Worm (Caenorhabditis elegans) whole organism, midembryonic: ENCODE measurements around the gene mog-2.

Source experiments
- T22C8.4 ChIP-seq: fragments of 200-800 bp; sonication (Bioruptor generic); IDR thresholded peaks from 2 replicates; pipeline ENCODE4 v1.3.6; 2022; ENCODE audit warnings: missing genetic modification characterization, missing compliant biosample characterization
- cog-1 ChIP-seq: sonication (generic microtip); optimal IDR thresholded peaks from 2 replicates; lab custom pipeline; 2016; ENCODE audit warnings: missing genetic modification characterization, missing compliant biosample characterization
- flt-1 ChIP-seq: fragments of 200-800 bp; sonication (Bioruptor generic); IDR thresholded peaks from 2 replicates; pipeline ENCODE4 v1.3.6; 2022; ENCODE audit warnings: missing genetic modification characterization, missing compliant biosample characterization
- klf-2 ChIP-seq: fragments of 200-800 bp; sonication (Bioruptor generic); conservative IDR thresholded peaks from 2 replicates; pipeline ENCODE4 v1.3.6; 2022; ENCODE audit warnings: missing genetic modification reagents, missing genetic modification characterization, missing compliant biosample characterization
- med-1 ChIP-seq: sonication (generic microtip); optimal IDR thresholded peaks from 2 replicates; lab custom pipeline; 2017; ENCODE audit warnings: missing genetic modification characterization, mild to moderate bottlenecking, missing compliant biosample characterization, antibody characterized with exemption, missing genetic modification reagents; ENCODE audit not compliant: insufficient read depth
- ref-1 ChIP-seq: fragments of 200-800 bp; sonication (Bioruptor generic); conservative IDR thresholded peaks from 2 replicates; pipeline ENCODE4 v1.3.6; 2022; ENCODE audit warnings: missing genetic modification reagents, missing genetic modification characterization, missing compliant biosample characterization
- tab-1 ChIP-seq: fragments of 200-800 bp; sonication (Bioruptor generic); IDR thresholded peaks from 2 replicates; pipeline ENCODE4 v1.3.6; 2022; ENCODE audit warnings: missing genetic modification characterization, missing compliant biosample characterization
- ztf-23 ChIP-seq: fragments of 200-800 bp; sonication (Bioruptor generic); IDR thresholded peaks from 2 replicates; pipeline ENCODE4 v1.3.6; 2022; ENCODE audit warnings: missing genetic modification reagents, missing genetic modification characterization, missing compliant biosample characterization
- ztf-29 ChIP-seq: fragments of 200-800 bp; sonication (Bioruptor generic); IDR thresholded peaks from 2 replicates; pipeline ENCODE4 v1.3.6; 2022; ENCODE audit warnings: missing genetic modification reagents, missing genetic modification characterization, missing compliant biosample characterization

The mog-2 gene

ce11 chrII:4324061-4324460 lies at the start of gene mog-2:
Gene mog-2, plus strand, starts transcription at chrII:4324361.
- no peak for TF ChIP-seq ref-1 (GFP tag; lab: Robert Waterston, UW)
- TF ChIP-seq klf-2 (GFP tag; lab: Robert Waterston, UW): no peak
- no peak for TF ChIP-seq T22C8.4 (GFP tag; lab: Robert Waterston, UW)
- TF ChIP-seq med-1: no peak
- no peak for TF ChIP-seq flt-1 (GFP tag; lab: Robert Waterston, UW)
- TF ChIP-seq tab-1 (GFP tag; lab: Robert Waterston, UW): no peak

- TF ChIP-seq ztf-29 (GFP tag; lab: Robert Waterston, UW) (no peak), tab-1 (GFP tag; lab: Robert Waterston, UW) (no peak), flt-1 (GFP tag; lab: Robert Waterston, UW) (no peak), med-1 (no peak), ztf-23 (GFP tag; lab: Robert Waterston, UW) (no peak), T22C8.4 (GFP tag; lab: Robert Waterston, UW) (no peak), cog-1 (tag; lab: Kevin White, UChicago) (no peak), ref-1 (GFP tag; lab: Robert Waterston, UW) (no peak), klf-2 (GFP tag; lab: Robert Waterston, UW) (no peak)
Measured at ce11 chrII:4275637-4276252, 48.4 kb upstream of the mog-2 start, which contains the start of gene npr-42. Gene npr-42, plus strand, starts transcription at chrII:4276202.

DNA sequence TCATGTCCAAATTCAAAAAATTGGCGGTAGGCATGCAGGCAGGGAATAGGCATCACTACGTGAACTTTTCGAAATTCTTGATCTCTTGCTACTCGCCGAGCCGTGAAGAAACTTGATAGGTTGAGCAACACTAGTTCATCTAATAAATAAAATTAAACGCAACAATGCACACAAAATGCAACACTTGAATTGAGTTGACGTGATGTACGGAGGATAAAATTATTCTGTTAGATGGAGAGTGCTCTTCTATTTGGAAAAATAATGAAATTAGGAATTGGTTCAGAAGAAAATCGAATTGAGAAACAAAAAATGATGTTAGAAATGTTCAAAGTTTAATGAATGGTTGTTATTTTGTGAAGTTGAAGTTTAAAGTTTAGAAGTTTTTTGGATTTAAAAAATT lies 47.2 kb upstream of the mog-2 start:
- no peak for TF ChIP-seq tab-1 (GFP tag; lab: Robert Waterston, UW)
- no peak for TF ChIP-seq cog-1 (tag; lab: Kevin White, UChicago)
- TF ChIP-seq ref-1 (GFP tag; lab: Robert Waterston, UW): no peak
- no peak for TF ChIP-seq med-1
- no peak for TF ChIP-seq ztf-23 (GFP tag; lab: Robert Waterston, UW)
- no peak for TF ChIP-seq T22C8.4 (GFP tag; lab: Robert Waterston, UW)
- TF ChIP-seq flt-1 (GFP tag; lab: Robert Waterston, UW): no peak
- TF ChIP-seq ztf-29 (GFP tag; lab: Robert Waterston, UW): no peak

DNA sequence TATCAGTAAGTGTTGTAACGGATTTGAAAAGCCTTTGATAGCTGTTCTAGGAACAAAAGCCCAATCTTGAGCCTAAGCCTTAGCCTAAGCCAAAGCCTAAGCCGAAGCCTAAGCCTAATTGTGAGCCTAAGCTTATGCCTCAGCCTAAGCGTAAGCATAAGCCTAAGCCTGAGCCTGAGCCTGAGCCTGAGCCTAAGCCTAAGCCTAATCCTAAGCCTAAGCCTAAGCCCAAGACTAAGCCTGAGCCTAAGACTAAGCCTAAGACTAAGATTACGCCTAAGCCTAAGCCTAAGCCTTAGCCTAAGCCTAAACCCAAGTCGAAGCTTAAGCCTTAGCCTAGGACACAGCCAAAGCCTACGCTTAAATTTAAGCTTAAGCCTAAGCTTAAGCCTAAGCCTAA lies 46.5 kb upstream of the mog-2 start:
- TF ChIP-seq ztf-29 (GFP tag; lab: Robert Waterston, UW) (0 out of 2 replicates have a peak, but pooled peaks have one; percentile 32), ztf-23 (GFP tag; lab: Robert Waterston, UW) (no peak), T22C8.4 (GFP tag; lab: Robert Waterston, UW) (no peak)

DNA sequence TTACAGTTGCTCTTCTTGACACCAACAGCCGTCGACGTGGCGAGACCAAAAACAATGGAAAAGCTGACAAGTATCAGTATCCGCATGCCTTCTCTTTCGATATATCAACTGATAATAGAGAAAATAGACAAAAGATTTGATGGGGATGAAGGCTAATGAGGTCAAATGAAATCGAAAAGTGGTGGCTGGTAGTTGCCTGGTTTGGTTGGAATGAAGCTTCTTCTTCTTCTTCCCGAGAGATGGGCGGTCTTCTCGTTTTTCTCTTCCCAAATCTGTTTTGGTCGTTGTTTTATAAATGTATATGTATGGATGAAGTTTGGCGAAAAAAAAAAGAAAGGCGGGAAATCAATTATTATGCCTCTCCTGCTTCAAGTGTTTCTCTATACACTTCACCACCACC lies 42.4 kb upstream of the mog-2 start, which contains the start of gene C01F1.5:
Gene C01F1.5 (minus strand): TSS at position 103 of the 400 bp plus-strand sequence.
- TF ChIP-seq flt-1 (GFP tag; lab: Robert Waterston, UW) (0 out of 2 replicates have a peak, but pooled peaks have one; percentile 34), T22C8.4 (GFP tag; lab: Robert Waterston, UW) (no peak), cog-1 (tag; lab: Kevin White, UChicago) (no peak)

- TF ChIP-seq tab-1 (GFP tag; lab: Robert Waterston, UW): no peak
- TF ChIP-seq ref-1 (GFP tag; lab: Robert Waterston, UW): no peak
- TF ChIP-seq ztf-23 (GFP tag; lab: Robert Waterston, UW): no peak
- TF ChIP-seq flt-1 (GFP tag; lab: Robert Waterston, UW): no peak
- TF ChIP-seq med-1: no peak
- TF ChIP-seq cog-1 (tag; lab: Kevin White, UChicago): no peak
- no peak for TF ChIP-seq ztf-29 (GFP tag; lab: Robert Waterston, UW)
- no peak for TF ChIP-seq T22C8.4 (GFP tag; lab: Robert Waterston, UW)
- no peak for TF ChIP-seq klf-2 (GFP tag; lab: Robert Waterston, UW)
Measured at ce11 chrII:4284305-4285193, 39.6 kb upstream of the mog-2 start.

DNA sequence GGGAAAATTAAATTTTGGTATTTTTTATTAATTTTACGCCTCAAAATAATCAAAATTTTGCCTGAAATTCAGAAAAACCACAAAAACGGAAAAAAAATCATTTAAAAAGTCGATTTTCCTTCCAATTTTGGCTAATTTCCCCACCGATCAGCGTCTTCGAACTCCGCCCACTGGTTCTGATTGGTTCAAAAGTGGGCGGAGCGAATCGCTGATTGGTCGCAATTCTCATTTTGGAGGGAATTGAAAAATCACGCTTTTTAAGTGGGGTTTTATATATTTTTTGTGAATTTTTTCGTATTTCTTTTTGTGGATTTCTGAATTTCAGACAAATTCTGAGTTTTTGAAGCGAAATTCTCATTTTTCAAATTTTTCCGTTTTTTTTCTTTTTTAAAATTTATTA lies 37.2 kb upstream of the mog-2 start:
- no peak for TF ChIP-seq ref-1 (GFP tag; lab: Robert Waterston, UW)

DNA sequence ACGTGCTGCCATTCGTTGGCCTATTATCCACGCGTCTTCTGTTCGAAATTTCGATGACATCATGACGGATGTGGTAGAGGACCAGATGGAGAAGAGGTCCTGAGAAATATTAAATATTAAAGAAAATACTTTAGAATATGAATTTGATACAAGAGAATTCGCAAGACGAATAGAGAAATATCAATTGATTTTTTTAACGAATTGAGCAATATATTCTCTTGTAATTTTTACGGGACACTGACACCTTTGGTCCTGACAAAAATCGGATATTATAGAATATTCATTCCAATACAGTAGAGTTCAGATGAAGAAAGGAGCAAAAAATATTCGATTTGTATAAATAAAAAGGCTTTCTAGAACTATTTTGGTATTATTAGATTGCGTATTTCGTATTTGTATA lies 36.0 kb upstream of the mog-2 start, which contains the start of gene C01F1.6:
Gene C01F1.6 (minus strand): TSS at position 101 of the 400 bp plus-strand sequence.
- TF ChIP-seq cog-1 (tag; lab: Kevin White, UChicago) (no peak), flt-1 (GFP tag; lab: Robert Waterston, UW) (no peak)

DNA sequence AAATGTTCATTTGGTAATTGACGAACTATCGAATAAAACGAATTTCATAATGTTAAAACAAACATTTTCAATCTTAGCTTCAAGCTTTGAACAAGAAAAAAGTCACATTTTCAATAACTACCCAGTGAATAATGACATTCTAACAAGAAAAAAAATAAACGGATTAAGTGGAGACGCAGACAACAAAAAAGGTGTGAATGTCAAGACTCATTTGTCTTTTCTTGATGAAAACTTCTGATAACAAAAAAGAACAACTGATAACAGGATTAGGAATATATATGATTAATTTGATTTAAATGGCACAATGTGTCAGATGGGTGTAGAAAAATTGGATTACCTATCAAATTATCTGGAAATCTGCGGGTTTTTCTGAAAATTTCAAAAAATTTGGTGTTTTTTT lies 35.6 kb upstream of the mog-2 start:
- no peak for TF ChIP-seq med-1
- TF ChIP-seq T22C8.4 (GFP tag; lab: Robert Waterston, UW): no peak
- no peak for TF ChIP-seq ztf-23 (GFP tag; lab: Robert Waterston, UW)
- TF ChIP-seq tab-1 (GFP tag; lab: Robert Waterston, UW): no peak
- TF ChIP-seq cog-1 (tag; lab: Kevin White, UChicago): no peak
- TF ChIP-seq flt-1 (GFP tag; lab: Robert Waterston, UW): no peak
- no peak for TF ChIP-seq klf-2 (GFP tag; lab: Robert Waterston, UW)
- TF ChIP-seq ref-1 (GFP tag; lab: Robert Waterston, UW): no peak
- TF ChIP-seq ztf-29 (GFP tag; lab: Robert Waterston, UW): no peak

- no peak for TF ChIP-seq ref-1 (GFP tag; lab: Robert Waterston, UW)
- no peak for TF ChIP-seq tab-1 (GFP tag; lab: Robert Waterston, UW)
- TF ChIP-seq ztf-23 (GFP tag; lab: Robert Waterston, UW): no peak
- no peak for TF ChIP-seq T22C8.4 (GFP tag; lab: Robert Waterston, UW)
- no peak for TF ChIP-seq klf-2 (GFP tag; lab: Robert Waterston, UW)
- TF ChIP-seq cog-1 (tag; lab: Kevin White, UChicago): no peak
- no peak for TF ChIP-seq ztf-29 (GFP tag; lab: Robert Waterston, UW)
- no peak for TF ChIP-seq flt-1 (GFP tag; lab: Robert Waterston, UW)
- no peak for TF ChIP-seq med-1
Measured at ce11 chrII:4291799-4292198, 32.4 kb upstream of the mog-2 start.
